Fruit fly (Drosophila melanogaster) whole organism: Measurements from ENCODE around the gene HSPBAP1.

Source experiments
- CG8478 ChIP-seq: fragments of >200 bp; optimal IDR thresholded peaks from 2 replicates; lab custom pipeline; 2018; ENCODE audit warnings: inconsistent platforms
- Dll ChIP-seq: fragments of >200 bp; optimal IDR thresholded peaks from 2 replicates; lab custom pipeline; 2017
- EcR ChIP-seq, 2 experiments: fragments of >200 bp; optimal IDR thresholded peaks; 2 replicates each; lab custom pipeline; 2017; ENCODE audit warnings: missing biosample characterization in 2 of 2, missing genetic modification characterization in 2 of 2, missing genetic modification reagents in 2 of 2
- pan ChIP-seq: fragments of >200 bp; optimal IDR thresholded peaks from 2 replicates; lab custom pipeline; 2017
- psq ChIP-seq: fragments of >200 bp; optimal IDR thresholded peaks from 2 replicates; lab custom pipeline; 2017
- usp ChIP-seq: fragments of >200 bp; optimal IDR thresholded peaks from 2 replicates; lab custom pipeline; 2017; ENCODE audit warnings: missing biosample characterization, missing genetic modification characterization, mixed read lengths

Gene HSPBAP1

dm6 chr3R:27706581-27707181 is 11.6 kb downstream of the HSPBAP1 start, which contains the start of the genes CROT and CG12877:
CROT (minus strand) TSS chr3R:27706751.
CG12877 (plus strand) TSS chr3R:27707100.
- no peak for TF ChIP-seq EcR (GFP tag; optimal IDR thresholded peaks at IDR 0.05; lab: Kevin White, UChicago)
- no peak for TF ChIP-seq psq (lab: Kevin White, UChicago)
- no peak for TF ChIP-seq pan (lab: Kevin White, UChicago)
- TF ChIP-seq CG8478 (lab: Kevin White, UChicago): no peak
- TF ChIP-seq Dll (lab: Kevin White, UChicago): no peak
- no peak for TF ChIP-seq usp (GFP tag; lab: Kevin White, UChicago)

DNA sequence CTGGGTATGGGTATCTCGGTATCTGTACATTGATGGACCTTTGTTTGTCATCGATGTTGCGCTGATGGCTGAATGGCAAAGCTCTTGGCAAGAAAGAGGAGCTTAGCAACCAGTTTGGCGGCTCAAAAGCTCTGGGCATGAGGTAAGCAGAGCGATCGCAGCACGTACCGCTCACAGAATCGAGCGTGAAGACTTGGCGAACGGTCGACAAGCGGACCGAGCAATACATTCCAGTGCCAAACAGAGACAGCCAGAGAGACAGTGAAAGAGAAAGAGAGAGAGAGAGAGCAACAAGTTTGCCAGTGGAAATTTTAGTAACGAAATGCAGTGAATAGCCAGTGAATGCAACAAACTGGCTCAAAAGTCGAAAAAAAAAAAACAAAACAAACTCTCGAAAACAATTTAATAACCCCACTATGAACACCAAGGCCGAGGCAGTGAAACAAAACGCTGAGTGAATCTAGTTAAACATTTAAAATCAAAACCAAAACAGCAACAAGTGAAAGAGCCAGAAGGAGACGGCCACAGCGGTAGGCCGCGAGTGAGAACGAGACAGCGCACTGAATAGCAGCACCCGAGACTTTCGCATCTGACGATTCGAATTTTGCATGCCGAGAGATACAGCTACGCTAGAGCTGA is 41.5 kb downstream of the HSPBAP1 start, which contains the start of gene Ets98B:
TSS of gene Ets98B (plus strand) at position 172 of the 639 bp plus-strand sequence.
- TF ChIP-seq usp (GFP tag; lab: Kevin White, UChicago): no peak
- TF ChIP-seq Dll (lab: Kevin White, UChicago): no peak
- TF ChIP-seq CG8478 (lab: Kevin White, UChicago): peak; percentile 60
- no peak for TF ChIP-seq EcR (GFP tag; optimal IDR thresholded peaks at IDR 0.05; lab: Kevin White, UChicago)
- TF ChIP-seq pan (lab: Kevin White, UChicago): no peak
- no peak for TF ChIP-seq psq (lab: Kevin White, UChicago)

- TF ChIP-seq pan (lab: Kevin White, UChicago): no peak
- TF ChIP-seq usp (GFP tag; lab: Kevin White, UChicago): no peak
- no peak for TF ChIP-seq Dll (lab: Kevin White, UChicago)
- no peak for TF ChIP-seq psq (lab: Kevin White, UChicago)
- TF ChIP-seq CG8478 (lab: Kevin White, UChicago): no peak
- no peak for TF ChIP-seq EcR (GFP tag; optimal IDR thresholded peaks at IDR 0.05; lab: Kevin White, UChicago)
These were observed 42.0 kb downstream of the HSPBAP1 start for dm6 chr3R:27737038-27737437.

DNA sequence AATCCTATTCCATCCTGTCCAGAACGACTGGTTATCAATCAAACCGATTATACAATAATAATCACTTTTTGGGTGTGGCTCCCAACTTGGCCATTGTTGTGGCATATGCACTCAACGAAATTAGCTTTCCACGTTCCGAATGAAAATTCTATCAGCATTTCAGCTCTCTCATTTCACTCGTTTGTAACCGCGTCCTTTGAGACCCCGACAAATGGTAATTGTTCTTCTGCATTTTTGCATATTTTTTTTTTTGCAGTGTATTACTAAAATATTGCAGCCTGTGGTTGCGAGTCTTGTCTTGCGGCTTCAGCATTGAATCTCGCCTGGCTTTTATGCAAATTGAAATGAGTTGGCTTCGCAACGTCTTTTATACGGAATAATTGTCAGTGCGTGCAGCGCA is 43.3 kb downstream of the HSPBAP1 start:
- TF ChIP-seq pan (lab: Kevin White, UChicago) (no peak), EcR (GFP tag; optimal IDR thresholded peaks at IDR 0.05; lab: Kevin White, UChicago) (peak in 1 of 2 experiments; percentile 5), psq (lab: Kevin White, UChicago) (no peak), CG8478 (lab: Kevin White, UChicago) (no peak), usp (GFP tag; lab: Kevin White, UChicago) (no peak), Dll (lab: Kevin White, UChicago) (no peak)

DNA sequence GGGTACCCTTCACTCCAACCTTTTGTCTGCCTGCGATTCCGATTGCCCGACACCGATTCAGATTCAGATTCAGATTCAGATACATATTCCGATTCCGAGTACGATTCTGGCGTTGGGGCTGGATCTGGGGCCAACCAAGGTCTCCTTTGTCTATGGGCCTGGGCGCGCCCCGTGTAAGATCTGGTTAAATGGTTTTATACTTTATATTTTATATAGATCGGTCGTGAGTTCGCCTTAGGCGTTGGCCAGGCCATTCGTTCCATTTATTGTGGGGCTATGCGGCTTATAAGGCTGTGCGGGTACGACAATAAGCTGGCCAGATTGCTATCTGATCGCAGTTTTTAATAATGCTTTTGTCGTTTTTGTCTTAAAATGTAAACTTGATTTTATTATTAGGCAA is 45.0 kb downstream of the HSPBAP1 start:
- TF ChIP-seq psq (lab: Kevin White, UChicago): no peak
- no peak for TF ChIP-seq usp (GFP tag; lab: Kevin White, UChicago)

dm6 chr3R:27740692-27741091 is 45.7 kb downstream of the HSPBAP1 start:
- TF ChIP-seq usp (GFP tag; lab: Kevin White, UChicago) (no peak), Dll (lab: Kevin White, UChicago) (no peak), EcR (GFP tag; optimal IDR thresholded peaks at IDR 0.05; lab: Kevin White, UChicago) (no peak), psq (lab: Kevin White, UChicago) (no peak), pan (lab: Kevin White, UChicago) (no peak)
